Fruit fly (Drosophila melanogaster) whole organism, embryonic: ENCODE results near the gene Osi21.
A peak's percentile ranks its signal among the peaks of the same experiment; 100 is the strongest.

Experiments used
- Awh ChIP-seq: fragments of 200-800 bp; sonication (Bioruptor generic); IDR thresholded peaks from 2 replicates; pipeline ENCODE4, ENCODE4 v1.3.6; 2022; ENCODE audit warnings: missing biosample characterization, missing genetic modification characterization
- CG10274 ChIP-seq: fragments of 200-800 bp; sonication (Bioruptor generic); optimal IDR thresholded peaks from 3 replicates; lab custom pipeline; 2017; ENCODE audit warnings: missing biosample characterization, mild to moderate bottlenecking, missing genetic modification characterization
- CG10462 ChIP-seq: fragments of 200-800 bp; sonication (Bioruptor generic); optimal IDR thresholded peaks from 2 replicates; lab custom pipeline; 2016; ENCODE audit warnings: missing biosample characterization, missing genetic modification characterization
- CG11085 ChIP-seq: fragments of 200-800 bp; sonication (Bioruptor generic); IDR thresholded peaks from 2 replicates; pipeline ENCODE4 v1.3.6; 2022; ENCODE audit warnings: missing biosample characterization, missing genetic modification characterization
- CG11560 ChIP-seq: fragments of 200-800 bp; sonication (Bioruptor generic); IDR thresholded peaks from 3 replicates; pipeline ENCODE4 v1.3.6; 2022; ENCODE audit warnings: missing biosample characterization, missing genetic modification characterization
- CG12071 ChIP-seq: fragments of 200-800 bp; sonication (Bioruptor generic); optimal IDR thresholded peaks from 3 replicates; lab custom pipeline; 2018; ENCODE audit warnings: missing biosample characterization, mild to moderate bottlenecking, missing genetic modification characterization
- CG14710 ChIP-seq: fragments of 200-800 bp; sonication (Bioruptor generic); optimal IDR thresholded peaks from 3 replicates; lab custom pipeline; 2019; ENCODE audit warnings: missing biosample characterization, mild to moderate bottlenecking, missing genetic modification characterization, moderate library complexity
- CG16815 ChIP-seq: fragments of 200-800 bp; sonication (Bioruptor generic); optimal IDR thresholded peaks from 3 replicates; lab custom pipeline; 2017; ENCODE audit warnings: missing biosample characterization, mild to moderate bottlenecking, missing genetic modification characterization
- CG17359 ChIP-seq: fragments of 200-800 bp; sonication (Bioruptor generic); optimal IDR thresholded peaks from 3 replicates; lab custom pipeline; 2018; ENCODE audit warnings: missing biosample characterization, mild to moderate bottlenecking, missing genetic modification characterization, moderate library complexity
- CG18011 ChIP-seq: fragments of 200-800 bp; sonication (Bioruptor generic); optimal IDR thresholded peaks from 2 replicates; lab custom pipeline; 2017; ENCODE audit warnings: missing biosample characterization, missing genetic modification characterization, mild to moderate bottlenecking, moderate library complexity, missing genotype
- CG3065 ChIP-seq: fragments of 200-800 bp; sonication (Bioruptor generic); optimal IDR thresholded peaks from 2 replicates; lab custom pipeline; 2016; ENCODE audit warnings: missing biosample characterization, missing genetic modification characterization
- CG3407 ChIP-seq: fragments of 200-800 bp; sonication (Bioruptor generic); optimal IDR thresholded peaks from 2 replicates; lab custom pipeline; 2018; ENCODE audit warnings: missing biosample characterization, mild to moderate bottlenecking, missing genetic modification characterization
- CG34422 ChIP-seq: fragments of 200-800 bp; sonication (Bioruptor generic); IDR thresholded peaks from 3 replicates; pipeline ENCODE4 v1.3.6; 2022; ENCODE audit warnings: missing biosample characterization, missing genetic modification characterization
- CG4328 ChIP-seq: fragments of 200-800 bp; sonication (Bioruptor generic); optimal IDR thresholded peaks from 3 replicates; lab custom pipeline; 2017; ENCODE audit warnings: missing biosample characterization, missing genetic modification reagents, missing genetic modification characterization
- CG4360 ChIP-seq: fragments of 200-800 bp; sonication (Bioruptor generic); IDR thresholded peaks from 2 replicates; pipeline ENCODE4 v1.3.6; 2022; ENCODE audit warnings: missing biosample characterization, missing genetic modification characterization
- CG4617 ChIP-seq: fragments of 200-800 bp; sonication (Bioruptor generic); optimal IDR thresholded peaks from 3 replicates; lab custom pipeline; 2016; ENCODE audit warnings: missing biosample characterization, missing genetic modification characterization, borderline replicate concordance
- CG5180 ChIP-seq: fragments of 200-800 bp; sonication (Bioruptor generic); optimal IDR thresholded peaks from 3 replicates; lab custom pipeline; 2017; ENCODE audit warnings: missing biosample characterization, missing genetic modification characterization, mild to moderate bottlenecking, moderate library complexity, missing genetic modification reagents
- CG6689 ChIP-seq: fragments of 200-800 bp; sonication (Bioruptor generic); IDR thresholded peaks from 2 replicates; pipeline ENCODE4 v1.3.6; 2022; ENCODE audit warnings: missing biosample characterization, missing genetic modification characterization
- CG6854 ChIP-seq: fragments of 200-800 bp; sonication (Bioruptor generic); optimal IDR thresholded peaks from 3 replicates; lab custom pipeline; 2017; ENCODE audit warnings: missing biosample characterization, mild to moderate bottlenecking, missing genetic modification characterization
- CG8388 ChIP-seq: fragments of 200-800 bp; sonication (Bioruptor generic); optimal IDR thresholded peaks from 2 replicates; lab custom pipeline; 2019; ENCODE audit warnings: missing biosample characterization, mild to moderate bottlenecking, missing genetic modification characterization, moderate library complexity
- CG9437 ChIP-seq: fragments of 200-800 bp; sonication (Bioruptor generic); optimal IDR thresholded peaks from 2 replicates; lab custom pipeline; 2018; ENCODE audit warnings: missing biosample characterization, mild to moderate bottlenecking, missing genetic modification characterization
- CG9797 ChIP-seq: fragments of 200-800 bp; sonication (Bioruptor generic); optimal IDR thresholded peaks from 3 replicates; lab custom pipeline; 2018; ENCODE audit warnings: missing biosample characterization, mild to moderate bottlenecking, missing genetic modification characterization
- Camta ChIP-seq: fragments of 200-800 bp; sonication (Bioruptor generic); optimal IDR thresholded peaks from 2 replicates; lab custom pipeline; 2016; ENCODE audit warnings: missing biosample characterization, missing genetic modification characterization
- CrebB ChIP-seq: fragments of 200-800 bp; sonication (Bioruptor generic); optimal IDR thresholded peaks from 3 replicates; lab custom pipeline; 2018; ENCODE audit warnings: missing biosample characterization, mild to moderate bottlenecking, missing genetic modification characterization
- D ChIP-seq, 2 experiments: fragments of 200-800 bp in 1 of 2; fragments of >200 bp in 1 of 2; sonication (Bioruptor generic) in 1 of 2; optimal IDR thresholded peaks; 2 replicates in 1 of 2; 3 replicates in 1 of 2; lab custom pipeline; 2017; ENCODE audit warnings: mild to moderate bottlenecking in 1 of 2, missing biosample characterization in 1 of 2, missing genetic modification characterization in 1 of 2, missing genetic modification reagents in 1 of 2
- Dek ChIP-seq: fragments of 200-800 bp; sonication (Bioruptor generic); optimal IDR thresholded peaks from 3 replicates; lab custom pipeline; 2019; ENCODE audit warnings: missing biosample characterization, mild to moderate bottlenecking, missing genetic modification characterization, moderate library complexity
- Dip3 ChIP-seq: fragments of 200-800 bp; sonication (Bioruptor generic); optimal IDR thresholded peaks from 3 replicates; lab custom pipeline; 2016; ENCODE audit warnings: missing biosample characterization, missing genetic modification characterization
- Dp ChIP-seq: fragments of 200-800 bp; sonication (Bioruptor generic); optimal IDR thresholded peaks from 2 replicates; lab custom pipeline; 2018; ENCODE audit warnings: missing biosample characterization, mild to moderate bottlenecking, missing genetic modification characterization, moderate library complexity
- E2f2 ChIP-seq: fragments of 200-800 bp; sonication (Bioruptor generic); IDR thresholded peaks from 2 replicates; pipeline ENCODE4 v1.3.6; 2022; ENCODE audit warnings: missing biosample characterization, missing genetic modification characterization
- Hmr ChIP-seq: fragments of 200-800 bp; sonication (Bioruptor generic); optimal IDR thresholded peaks from 3 replicates; lab custom pipeline; 2017; ENCODE audit warnings: mild to moderate bottlenecking, missing biosample characterization, missing genetic modification reagents, missing genetic modification characterization
- Scr ChIP-seq: fragments of 200-800 bp; sonication (Bioruptor generic); IDR thresholded peaks from 2 replicates; pipeline ENCODE4 v1.3.6; 2022; ENCODE audit warnings: missing biosample characterization, missing genetic modification characterization; ENCODE audit not compliant: partially characterized antibody
- Six4 ChIP-seq: fragments of 200-800 bp; sonication (Bioruptor generic); optimal IDR thresholded peaks from 2 replicates; lab custom pipeline; 2016; ENCODE audit warnings: missing biosample characterization, missing genetic modification characterization
- bbx ChIP-seq: fragments of 200-800 bp; sonication (Bioruptor generic); IDR thresholded peaks from 2 replicates; pipeline ENCODE4 v1.3.6; 2022; ENCODE audit warnings: missing biosample characterization, missing genetic modification characterization; ENCODE audit not compliant: partially characterized antibody
- cato ChIP-seq: fragments of 200-800 bp; sonication (Bioruptor generic); optimal IDR thresholded peaks from 2 replicates; lab custom pipeline; 2016; ENCODE audit warnings: missing biosample characterization, missing genetic modification characterization, borderline replicate concordance
- croc ChIP-seq: fragments of 200-800 bp; sonication (Bioruptor generic); conservative IDR thresholded peaks from 3 replicates; pipeline ENCODE4 v1.3.6; 2022; ENCODE audit warnings: missing biosample characterization, missing genetic modification characterization
- crp ChIP-seq, 2 experiments: fragments of 200-800 bp; sonication (Bioruptor generic); optimal IDR thresholded peaks; 2 replicates in 1 of 2; 3 replicates in 1 of 2; lab custom pipeline; 2017; ENCODE audit warnings: missing biosample characterization in 2 of 2, missing genetic modification characterization in 2 of 2, mild to moderate bottlenecking in 1 of 2, moderate library complexity in 1 of 2
- da ChIP-seq: fragments of 200-800 bp; sonication (Bioruptor generic); optimal IDR thresholded peaks from 2 replicates; lab custom pipeline; 2016; ENCODE audit warnings: missing biosample characterization, missing genetic modification characterization
- exex ChIP-seq: fragments of 200-800 bp; sonication (Bioruptor generic); optimal IDR thresholded peaks from 4 replicates; lab custom pipeline; 2018; ENCODE audit warnings: missing biosample characterization, mild to moderate bottlenecking, missing genetic modification characterization, moderate library complexity
- gce ChIP-seq: fragments of 200-800 bp; sonication (Bioruptor generic); IDR thresholded peaks from 3 replicates; pipeline ENCODE4 v1.3.6; 2022; ENCODE audit warnings: missing biosample characterization, missing genetic modification characterization
- h ChIP-seq: fragments of >200 bp; optimal IDR thresholded peaks from 2 replicates; lab custom pipeline; 2017
- ind ChIP-seq: fragments of 200-800 bp; sonication (Bioruptor generic); optimal IDR thresholded peaks from 3 replicates; lab custom pipeline; 2016; ENCODE audit warnings: missing biosample characterization, missing genetic modification characterization
- pfk ChIP-seq: fragments of 200-800 bp; sonication (Bioruptor generic); optimal IDR thresholded peaks from 2 replicates; lab custom pipeline; 2018; ENCODE audit warnings: missing biosample characterization, mild to moderate bottlenecking, missing genetic modification characterization, moderate library complexity
- sd ChIP-seq: fragments of 200-800 bp; sonication (Bioruptor generic); optimal IDR thresholded peaks from 3 replicates; lab custom pipeline; 2018; ENCODE audit warnings: missing biosample characterization, mild to moderate bottlenecking, missing genetic modification characterization, moderate library complexity
- sug ChIP-seq: fragments of 200-800 bp; optimal IDR thresholded peaks from 2 replicates; lab custom pipeline; 2019; ENCODE audit warnings: missing biosample characterization, mild to moderate bottlenecking, missing genetic modification characterization, moderate library complexity
- tin ChIP-seq: fragments of 200-800 bp; sonication (Bioruptor generic); optimal IDR thresholded peaks from 3 replicates; lab custom pipeline; 2016; ENCODE audit warnings: missing biosample characterization, missing genetic modification characterization
- unpg ChIP-seq: fragments of 200-800 bp; sonication (Bioruptor generic); optimal IDR thresholded peaks from 3 replicates; lab custom pipeline; 2018; ENCODE audit warnings: missing biosample characterization, mild to moderate bottlenecking, missing genetic modification characterization, moderate library complexity
- vfl ChIP-seq: fragments of 200-800 bp; sonication (Bioruptor generic); optimal IDR thresholded peaks from 2 replicates; lab custom pipeline; 2016; ENCODE audit warnings: missing biosample characterization, missing genetic modification characterization
- vvl ChIP-seq: fragments of 200-800 bp; sonication (Bioruptor generic); IDR thresholded peaks from 2 replicates; pipeline ENCODE4 v1.3.6; 2022; ENCODE audit warnings: missing biosample characterization, missing genetic modification characterization
- wdn ChIP-seq: fragments of 200-800 bp; sonication (Bioruptor generic); IDR thresholded peaks from 2 replicates; pipeline ENCODE4 v1.3.6; 2022; ENCODE audit warnings: missing biosample characterization, missing genetic modification characterization

Osi21 gene

dm6 chr2L:11271622-11272282, 13.8 kb downstream of the Osi21 start (continued):
- TF ChIP-seq gce (GFP tag; lab: Robert Waterston, UW) (0 out of 3 replicates have a peak, but pooled peaks have one; percentile 34), wdn (GFP tag; lab: Robert Waterston, UW) (no peak), CG17359 (tag; lab: Kevin White, UChicago) (no peak), da (no peak), croc (GFP tag; lab: Robert Waterston, UW) (no peak), unpg (no peak), Dip3 (GFP tag; lab: Kevin White, UChicago) (no peak), ind (GFP tag; lab: Kevin White, UChicago) (no peak), CG10274 (GFP tag; lab: Kevin White, UChicago) (no peak), exex (tag; lab: Kevin White, UChicago) (peak; percentile 82), CG9797 (GFP tag; lab: Kevin White, UChicago) (no peak), Dp (GFP tag; lab: Kevin White, UChicago) (peak; percentile 75), CG34422 (GFP tag; lab: Robert Waterston, UW) (no peak; the same call in 2 of the 3 replicates), Awh (GFP tag; lab: Robert Waterston, UW) (peak; percentile 53; the same call in 1 of the 2 replicates), CG4617 (GFP tag; lab: Kevin White, UChicago) (no peak), CG11560 (no peak), vfl (GFP tag; lab: Kevin White, UChicago) (no peak), vvl (GFP tag; lab: Robert Waterston, UW) (peak; percentile 61; the same call in 1 of the 2 replicates), tin (no peak), CG4328 (GFP tag; lab: Kevin White, UChicago) (no peak), CG5180 (GFP tag; lab: Kevin White, UChicago) (no peak), CG3065 (GFP tag; lab: Kevin White, UChicago) (no peak), CG4360 (no peak), pfk (GFP tag; lab: Kevin White, UChicago) (no peak), Hmr (GFP tag; lab: Kevin White, UChicago) (no peak), CG16815 (no peak), CG11085 (GFP tag; lab: Robert Waterston, UW) (no peak), CG8388 (GFP tag; lab: Kevin White, UChicago) (no peak), CG10462 (GFP tag; lab: Kevin White, UChicago) (no peak), h (lab: Kevin White, UChicago) (no peak), Camta (GFP tag; lab: Kevin White, UChicago) (no peak), CrebB (tag; lab: Kevin White, UChicago) (no peak), D (optimal IDR thresholded peaks at IDR 0.05; lab: Kevin White, UChicago) (no peak), D (GFP tag; optimal IDR thresholded peaks at IDR 0.05; lab: Kevin White, UChicago) (no peak), Scr (GFP tag; lab: Robert Waterston, UW) (no peak; the same call in 1 of the 2 replicates), CG9437 (GFP tag; lab: Kevin White, UChicago) (no peak), CG6854 (GFP tag; lab: Kevin White, UChicago) (no peak), CG3407 (GFP tag; lab: Kevin White, UChicago) (no peak), sug (tag; lab: Kevin White, UChicago) (peak; percentile 81), Six4 (GFP tag; lab: Kevin White, UChicago) (no peak), cato (no peak), CG12071 (GFP tag; lab: Kevin White, UChicago) (no peak), CG6689 (peak; percentile 77), CG14710 (tag; lab: Kevin White, UChicago) (no peak), CG18011 (GFP tag; lab: Kevin White, UChicago) (no peak), sd (tag; lab: Kevin White, UChicago) (peak; percentile 100), crp (GFP tag; optimal IDR thresholded peaks at IDR 0.05; lab: Kevin White, UChicago) (no peak), E2f2 (GFP tag; lab: Robert Waterston, UW) (peak; percentile 86), bbx (no peak), Dek (no peak)
